Worm (Caenorhabditis elegans) whole organism, L4 larva: ENCODE measurements around the gene srt-15.

Experiments
- F26F4.8 ChIP-seq: fragments of 200-800 bp; sonication (Bioruptor generic); conservative IDR thresholded peaks from 2 replicates; pipeline ENCODE4 v1.3.6; 2022; ENCODE audit warnings: missing genetic modification characterization, missing compliant biosample characterization
- F37D6.2 ChIP-seq: sonication (generic microtip); optimal IDR thresholded peaks from 2 replicates; lab custom pipeline; 2016; ENCODE audit warnings: mild to moderate bottlenecking, missing genetic modification characterization, missing compliant biosample characterization
- F49E8.2 ChIP-seq: sonication (generic microtip); optimal IDR thresholded peaks from 2 replicates; lab custom pipeline; 2016; ENCODE audit warnings: missing compliant biosample characterization, mild to moderate bottlenecking, missing genetic modification characterization, borderline replicate concordance
- T26A8.4 ChIP-seq: fragments of 200-800 bp; sonication (Bioruptor generic); IDR thresholded peaks from 2 replicates; pipeline ENCODE4 v1.3.6; 2022; ENCODE audit warnings: missing genetic modification characterization, missing compliant biosample characterization
- ZK337.2 ChIP-seq: fragments of 200-800 bp; sonication (Bioruptor generic); IDR thresholded peaks from 2 replicates; pipeline ENCODE4 v1.3.6; 2022; ENCODE audit warnings: missing genetic modification reagents, missing genetic modification characterization, missing compliant biosample characterization
- ceh-28 ChIP-seq: fragments of 150-350 bp; optimal IDR thresholded peaks from 2 replicates; lab custom pipeline; 2014; ENCODE audit warnings: missing biosample characterization, missing genetic modification reagents, missing genetic modification characterization
- cey-2 ChIP-seq: sonication (generic microtip); optimal IDR thresholded peaks from 3 replicates; lab custom pipeline; 2017; ENCODE audit warnings: missing genetic modification characterization, mild to moderate bottlenecking, missing compliant biosample characterization, antibody characterized with exemption, borderline replicate concordance; ENCODE audit not compliant: insufficient read depth
- daf-12 ChIP-seq: fragments of 150-350 bp; optimal IDR thresholded peaks from 2 replicates; lab custom pipeline; 2014; ENCODE audit warnings: missing biosample characterization, missing genetic modification reagents, missing genetic modification characterization
- dmd-6 ChIP-seq: fragments of 200-800 bp; sonication (Bioruptor generic); IDR thresholded peaks from 2 replicates; pipeline ENCODE4 v1.3.6; 2022; ENCODE audit warnings: missing genetic modification reagents, missing genetic modification characterization, missing compliant biosample characterization
- dmd-8 ChIP-seq: fragments of 200-800 bp; sonication (Bioruptor generic); IDR thresholded peaks from 2 replicates; pipeline ENCODE4 v1.3.6; 2022; ENCODE audit warnings: missing genetic modification characterization, missing compliant biosample characterization
- dpl-1 ChIP-seq: fragments of 150-350 bp; optimal IDR thresholded peaks from 2 replicates; lab custom pipeline; 2014; ENCODE audit warnings: missing biosample characterization, missing genetic modification reagents, missing genetic modification characterization
- duxl-1 ChIP-seq: sonication (generic microtip); optimal IDR thresholded peaks from 2 replicates; lab custom pipeline; 2016; ENCODE audit warnings: mild to moderate bottlenecking, missing genetic modification characterization, moderate library complexity, missing compliant biosample characterization; ENCODE audit not compliant: poor library complexity
- egl-27 ChIP-seq: sonication (generic microtip); optimal IDR thresholded peaks from 3 replicates; lab custom pipeline; 2017; ENCODE audit warnings: missing biosample characterization, missing genetic modification reagents, missing genetic modification characterization
- egl-43 ChIP-seq: fragments of 200-800 bp; sonication (Bioruptor generic); IDR thresholded peaks from 2 replicates; pipeline ENCODE4 v1.3.6; 2022; ENCODE audit warnings: missing genetic modification reagents, missing genetic modification characterization, missing compliant biosample characterization
- fkh-10 ChIP-seq: fragments of 150-350 bp; optimal IDR thresholded peaks from 2 replicates; lab custom pipeline; 2014; ENCODE audit warnings: missing biosample characterization, missing genetic modification reagents, missing genetic modification characterization
- hlh-30 ChIP-seq: sonication (generic microtip); optimal IDR thresholded peaks from 2 replicates; lab custom pipeline; 2017; ENCODE audit warnings: antibody characterized with exemption, mild to moderate bottlenecking, missing genetic modification characterization, missing compliant biosample characterization; ENCODE audit not compliant: insufficient read depth
- jun-1 ChIP-seq: fragments of 150-350 bp; optimal IDR thresholded peaks from 2 replicates; lab custom pipeline; 2014; ENCODE audit warnings: missing biosample characterization, missing genetic modification reagents, missing genetic modification characterization
- lin-29 ChIP-seq: fragments of 200-800 bp; sonication (Bioruptor generic); IDR thresholded peaks from 2 replicates; pipeline ENCODE4 v1.3.6; 2022; ENCODE audit warnings: missing genetic modification reagents, missing genetic modification characterization, missing compliant biosample characterization
- lir-3 ChIP-seq: sonication (generic microtip); optimal IDR thresholded peaks from 2 replicates; lab custom pipeline; 2016; ENCODE audit warnings: mild to moderate bottlenecking, missing genetic modification characterization, missing compliant biosample characterization
- madf-5 ChIP-seq, 2 experiments: fragments of 200-800 bp; sonication (Bioruptor generic); IDR thresholded peaks; 2 replicates each; pipeline ENCODE4 v1.3.6; 2022; ENCODE audit warnings: missing compliant biosample characterization in 2 of 2, missing genetic modification characterization in 2 of 2
- nhr-111 ChIP-seq: fragments of 200-800 bp; sonication (Bioruptor generic); optimal IDR thresholded peaks from 2 replicates; lab custom pipeline; 2018; ENCODE audit warnings: mild to moderate bottlenecking, missing genetic modification characterization, missing compliant biosample characterization
- nhr-25 ChIP-seq: sonication (generic microtip); optimal IDR thresholded peaks from 2 replicates; lab custom pipeline; 2017; ENCODE audit warnings: missing genetic modification characterization, mild to moderate bottlenecking, missing compliant biosample characterization, antibody characterized with exemption, moderate library complexity, borderline replicate concordance; ENCODE audit not compliant: insufficient read depth
- nhr-28 ChIP-seq: fragments of 150-350 bp; optimal IDR thresholded peaks from 2 replicates; lab custom pipeline; 2014; ENCODE audit warnings: missing biosample characterization, missing genetic modification characterization
- nhr-48 ChIP-seq: sonication (generic microtip); optimal IDR thresholded peaks from 2 replicates; lab custom pipeline; 2016; ENCODE audit warnings: mild to moderate bottlenecking, missing genetic modification characterization, missing compliant biosample characterization
- pha-4 ChIP-seq, 2 experiments: fragments of 150-350 bp in 1 of 2; fragments of 200-800 bp in 1 of 2; sonication (Bioruptor generic) in 1 of 2; IDR thresholded peaks in 1 of 2; optimal IDR thresholded peaks in 1 of 2; 2 replicates each; pipeline versions ENCODE4 v1.3.6 to Lab custom; 2014 to 2022; ENCODE audit warnings: missing genetic modification characterization in 2 of 2, missing genetic modification reagents in 2 of 2, missing biosample characterization in 1 of 2, missing compliant biosample characterization in 1 of 2
- set-16 ChIP-seq: fragments of 200-800 bp; sonication (Bioruptor generic); IDR thresholded peaks from 2 replicates; pipeline ENCODE4 v1.3.6; 2022; ENCODE audit warnings: missing genetic modification reagents, missing genetic modification characterization, missing compliant biosample characterization
- tag-97 ChIP-seq: fragments of 200-800 bp; sonication (Bioruptor generic); IDR thresholded peaks from 2 replicates; pipeline ENCODE4 v1.3.6; 2022; ENCODE audit warnings: missing genetic modification characterization, missing compliant biosample characterization
- tra-1 ChIP-seq: fragments of 200-800 bp; sonication (Bioruptor generic); IDR thresholded peaks from 2 replicates; pipeline ENCODE4 v1.3.6; 2022; ENCODE audit warnings: missing genetic modification reagents, missing genetic modification characterization, missing compliant biosample characterization
- unc-62 ChIP-seq, 3 experiments: fragments of 150-350 bp in 1 of 3; sonication (generic microtip); optimal IDR thresholded peaks in 2 of 3; peaks in 1 of 3; 1 replicate in 1 of 3; 2 replicates in 2 of 3; lab custom pipeline; 2014 to 2017; ENCODE audit warnings: missing biosample characterization in 3 of 3, missing genetic modification characterization in 3 of 3, missing genetic modification reagents in 3 of 3, missing genotype in 1 of 3
- zag-1 ChIP-seq: fragments of 150-350 bp; optimal IDR thresholded peaks from 2 replicates; lab custom pipeline; 2014; ENCODE audit warnings: missing biosample characterization, missing genetic modification characterization
- zfp-2 ChIP-seq: sonication (generic microtip); optimal IDR thresholded peaks from 2 replicates; lab custom pipeline; 2016; ENCODE audit warnings: mild to moderate bottlenecking, missing genetic modification characterization, missing compliant biosample characterization
- zfp-3 ChIP-seq: fragments of 200-800 bp; sonication (Bioruptor generic); conservative IDR thresholded peaks from 2 replicates; pipeline ENCODE4 v1.3.6; 2022; ENCODE audit warnings: missing genetic modification reagents, missing genetic modification characterization, missing compliant biosample characterization
- ztf-11 ChIP-seq: fragments of 150-350 bp; optimal IDR thresholded peaks from 2 replicates; lab custom pipeline; 2014; ENCODE audit warnings: missing biosample characterization, missing genetic modification characterization
- ztf-7 ChIP-seq: fragments of 150-350 bp; optimal IDR thresholded peaks from 2 replicates; lab custom pipeline; 2014; ENCODE audit warnings: missing biosample characterization, missing genetic modification characterization

Gene srt-15

ce11 chrV:3086260-3086659 is 24.3 kb upstream of the srt-15 start, which contains the start of gene srt-8:
TSS of gene srt-8 (plus strand) at chrV:3086560.
- TF ChIP-seq nhr-25 (tag; lab: Kevin White, UChicago) (no peak), egl-43 (GFP tag; lab: Robert Waterston, UW) (no peak), nhr-48 (tag; lab: Kevin White, UChicago) (no peak), zfp-3 (no peak)

ce11 chrV:3081471-3081870 is 19.5 kb upstream of the srt-15 start, which contains the start of gene srt-7:
TSS of gene srt-7 (plus strand) at chrV:3081771.
- no peak for TF ChIP-seq madf-5 (GFP tag; IDR thresholded peaks at IDR 0.05; lab: Robert Waterston, UW)
- no peak for TF ChIP-seq zfp-2
- TF ChIP-seq lin-29 (GFP tag; lab: Robert Waterston, UW): no peak
- no peak for TF ChIP-seq tag-97
- no peak for TF ChIP-seq lir-3 (tag; lab: Kevin White, UChicago)
- no peak for TF ChIP-seq duxl-1 (tag; lab: Kevin White, UChicago)
- no peak for TF ChIP-seq cey-2 (tag; lab: Kevin White, UChicago)
- TF ChIP-seq dmd-6: no peak
- TF ChIP-seq jun-1 (tag; lab: Kevin White, UChicago): no peak
- TF ChIP-seq tra-1: no peak
- TF ChIP-seq daf-12 (tag; lab: Kevin White, UChicago): no peak
- no peak for TF ChIP-seq F26F4.8 (GFP tag; lab: Robert Waterston, UW)
- no peak for TF ChIP-seq ztf-11 (tag; lab: Kevin White, UChicago)
- no peak for TF ChIP-seq ZK337.2
- TF ChIP-seq, all 104 proteins: peak for 0

DNA sequence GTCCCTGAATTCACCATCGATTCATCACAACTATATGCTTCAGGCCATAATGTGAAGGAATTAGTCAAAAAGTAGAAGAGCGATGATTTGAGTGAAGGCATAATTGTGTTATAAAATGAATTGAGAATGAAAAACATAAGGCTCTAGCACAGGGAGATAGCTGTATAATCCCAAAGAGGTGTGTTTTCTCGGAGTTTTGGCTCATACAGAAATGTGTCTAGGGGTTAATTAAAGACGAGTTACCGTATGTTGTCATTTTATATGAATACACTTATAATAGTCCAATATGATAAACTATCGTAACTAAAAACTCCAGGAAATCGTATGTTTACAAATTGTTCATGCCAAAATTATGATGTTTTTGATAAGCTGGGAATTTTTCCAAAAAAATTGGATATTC is 18.8 kb upstream of the srt-15 start, which contains the start of gene srt-5:
srt-5 (minus strand) TSS at position 101 of the 400 bp plus-strand sequence.
- no peak for TF ChIP-seq nhr-28 (tag; lab: Kevin White, UChicago)
- TF ChIP-seq unc-62 (GFP tag; optimal IDR thresholded peaks at IDR 0.05 in 1 of 2; lab: Kevin White, UChicago): peak in 1 of 2 experiments; percentile 61
- TF ChIP-seq unc-62 (tag; optimal IDR thresholded peaks at IDR 0.05; lab: Kevin White, UChicago): no peak
- no peak for TF ChIP-seq zfp-3

- no peak for TF ChIP-seq ztf-7 (tag; lab: Kevin White, UChicago)
- no peak for TF ChIP-seq nhr-28 (tag; lab: Kevin White, UChicago)
- TF ChIP-seq ceh-28 (tag; lab: Kevin White, UChicago): no peak
- TF ChIP-seq pha-4 (GFP tag; IDR thresholded peaks at IDR 0.05; lab: Robert Waterston, UW): no peak
- no peak for TF ChIP-seq pha-4 (tag; optimal IDR thresholded peaks at IDR 0.05; lab: Kevin White, UChicago)
- TF ChIP-seq dmd-8 (GFP tag; lab: Robert Waterston, UW): no peak
- TF ChIP-seq nhr-111 (GFP tag; lab: Kevin White, UChicago): no peak
- TF ChIP-seq F49E8.2 (tag; lab: Kevin White, UChicago): no peak
- TF ChIP-seq dpl-1 (GFP tag; lab: Kevin White, UChicago): no peak
- TF ChIP-seq egl-27: no peak
- TF ChIP-seq zag-1 (tag; lab: Kevin White, UChicago): no peak
- no peak for TF ChIP-seq ZK337.2
- no peak for TF ChIP-seq nhr-48 (tag; lab: Kevin White, UChicago)
- TF ChIP-seq fkh-10: no peak
- TF ChIP-seq zfp-2: no peak
- no peak for TF ChIP-seq T26A8.4
- TF ChIP-seq duxl-1 (tag; lab: Kevin White, UChicago): no peak
- no peak for TF ChIP-seq jun-1 (tag; lab: Kevin White, UChicago)
- no peak for TF ChIP-seq set-16 (GFP tag; lab: Robert Waterston, UW)
- no peak for TF ChIP-seq hlh-30 (tag; lab: Kevin White, UChicago)
- no peak for TF ChIP-seq F37D6.2 (tag; lab: Kevin White, UChicago)
- TF ChIP-seq, all 104 proteins: peak for 0
Observed at ce11 chrV:3071548-3071947, 9.6 kb upstream of the srt-15 start, which contains the start of gene C50H11.13. TSS of gene C50H11.13 (minus strand) at chrV:3071648.
